Fruit fly (Drosophila melanogaster): ENCODE measurements around the gene CG13046.

The CG13046 gene

dm6 chr3L:16270802-16271332 is 17.4 kb downstream of the CG13046 start, which contains the start of the genes CG34248 and CG13067:
TSS of gene CG34248 (minus strand) at chr3L:16270902.
TSS of gene CG13067 (plus strand) at chr3L:16271282.
- no peak for TF ChIP-seq CG33017 (tag; optimal IDR thresholded peaks at IDR 0.05)
- no peak for TF ChIP-seq Mnt (GFP tag; optimal IDR thresholded peaks at IDR 0.05)
- TF ChIP-seq cic (GFP tag; optimal IDR thresholded peaks at IDR 0.05), result no peak
- no peak for TF ChIP-seq ovo (GFP tag; optimal IDR thresholded peaks at IDR 0.05)
- TF ChIP-seq bab1 (GFP tag; optimal IDR thresholded peaks at IDR 0.05), result no peak
- no peak for TF ChIP-seq CG14711 (tag; optimal IDR thresholded peaks at IDR 0.05)
- TF ChIP-seq Crg-1 (GFP tag; optimal IDR thresholded peaks at IDR 0.05), result no peak
- no peak for TF ChIP-seq kay (GFP tag; ENCODE audit: borderline replicate concordance)
- no peak for TF ChIP-seq CG1620 (GFP tag; optimal IDR thresholded peaks at IDR 0.05)
- TF ChIP-seq cnc (optimal IDR thresholded peaks at IDR 0.05), result no peak
- TF ChIP-seq toe (GFP tag; optimal IDR thresholded peaks at IDR 0.05), result no peak
- no peak for TF ChIP-seq CG7101 (tag; optimal IDR thresholded peaks at IDR 0.05)
- TF ChIP-seq tj (GFP tag; optimal IDR thresholded peaks at IDR 0.05), result no peak
- no peak for TF ChIP-seq pad (GFP tag; optimal IDR thresholded peaks at IDR 0.05)
- no peak for TF ChIP-seq CG11617 (GFP tag; optimal IDR thresholded peaks at IDR 0.05)
- TF ChIP-seq CG12768 (GFP tag; optimal IDR thresholded peaks at IDR 0.05), result no peak
- no peak for TF ChIP-seq CG5204 (GFP tag; optimal IDR thresholded peaks at IDR 0.05)
- TF ChIP-seq Hr96 (GFP tag; optimal IDR thresholded peaks at IDR 0.05), result no peak
- TF ChIP-seq CG7045 (GFP tag; optimal IDR thresholded peaks at IDR 0.05), result no peak
- no peak for TF ChIP-seq Clk (GFP tag; optimal IDR thresholded peaks at IDR 0.05)

dm6 chr3L:16269092-16269491 is 19.1 kb downstream of the CG13046 start, which contains the start of gene CG13068:
TSS of gene CG13068 (plus strand) at chr3L:16269392.
- TF ChIP-seq CG11617 (GFP tag; optimal IDR thresholded peaks at IDR 0.05) (no peak), Mnt (GFP tag; optimal IDR thresholded peaks at IDR 0.05) (no peak), CG7101 (tag; optimal IDR thresholded peaks at IDR 0.05) (no peak), pad (GFP tag; optimal IDR thresholded peaks at IDR 0.05) (no peak), kay (GFP tag; ENCODE audit: borderline replicate concordance) (no peak), cic (GFP tag; optimal IDR thresholded peaks at IDR 0.05) (no peak), tj (GFP tag; optimal IDR thresholded peaks at IDR 0.05) (no peak), CG1620 (GFP tag; optimal IDR thresholded peaks at IDR 0.05) (no peak), Crg-1 (GFP tag; optimal IDR thresholded peaks at IDR 0.05) (no peak), toe (GFP tag; optimal IDR thresholded peaks at IDR 0.05) (no peak), Clk (GFP tag; optimal IDR thresholded peaks at IDR 0.05) (no peak), CG14711 (tag; optimal IDR thresholded peaks at IDR 0.05) (no peak), CG33017 (tag; optimal IDR thresholded peaks at IDR 0.05) (no peak), bab1 (GFP tag; optimal IDR thresholded peaks at IDR 0.05) (no peak), Hr96 (GFP tag; optimal IDR thresholded peaks at IDR 0.05) (no peak)

dm6 chr3L:16268106-16268733 is 20.0 kb downstream of the CG13046 start, which contains the start of gene CG4950:
TSS of gene CG4950 (minus strand) at chr3L:16268156.
- TF ChIP-seq CG5204 (GFP tag; optimal IDR thresholded peaks at IDR 0.05), result no peak
- no peak for TF ChIP-seq cnc (optimal IDR thresholded peaks at IDR 0.05)
- TF ChIP-seq cic (GFP tag; optimal IDR thresholded peaks at IDR 0.05), result no peak
- TF ChIP-seq CG11617 (GFP tag; optimal IDR thresholded peaks at IDR 0.05), result no peak
- no peak for TF ChIP-seq Clk (GFP tag; optimal IDR thresholded peaks at IDR 0.05)
- no peak for TF ChIP-seq Mnt (GFP tag; optimal IDR thresholded peaks at IDR 0.05)

dm6 chr3L:16265000-16265399 is 23.2 kb downstream of the CG13046 start, which contains the start of the genes CG13051 and CG13069:
TSS of gene CG13051 (minus strand) at chr3L:16265100.
TSS of gene CG13069 (plus strand) at chr3L:16265385.
- TF ChIP-seq bab1 (GFP tag; optimal IDR thresholded peaks at IDR 0.05), result no peak
- TF ChIP-seq CG12768 (GFP tag; optimal IDR thresholded peaks at IDR 0.05), result no peak
- TF ChIP-seq cnc (optimal IDR thresholded peaks at IDR 0.05), result no peak
- no peak for TF ChIP-seq kay (GFP tag; ENCODE audit: borderline replicate concordance)

dm6 chr3L:16263043-16263442 is 25.2 kb downstream of the CG13046 start, which contains the start of gene CG13070:
TSS of gene CG13070 (plus strand) at chr3L:16263343.
- TF ChIP-seq Crg-1 (GFP tag; optimal IDR thresholded peaks at IDR 0.05) (no peak), Mnt (GFP tag; optimal IDR thresholded peaks at IDR 0.05) (no peak), CG11617 (GFP tag; optimal IDR thresholded peaks at IDR 0.05) (no peak), CG1620 (GFP tag; optimal IDR thresholded peaks at IDR 0.05) (no peak), bab1 (GFP tag; optimal IDR thresholded peaks at IDR 0.05) (no peak), ovo (GFP tag; optimal IDR thresholded peaks at IDR 0.05) (no peak), tj (GFP tag; optimal IDR thresholded peaks at IDR 0.05) (no peak), cic (GFP tag; optimal IDR thresholded peaks at IDR 0.05) (no peak), CG7101 (tag; optimal IDR thresholded peaks at IDR 0.05) (no peak), cnc (optimal IDR thresholded peaks at IDR 0.05) (no peak), CG14711 (tag; optimal IDR thresholded peaks at IDR 0.05) (no peak), Hr96 (GFP tag; optimal IDR thresholded peaks at IDR 0.05) (no peak), CG12768 (GFP tag; optimal IDR thresholded peaks at IDR 0.05) (no peak)

dm6 chr3L:16262440-16262839 is 25.8 kb downstream of the CG13046 start, which contains the start of gene CG13071:
TSS of gene CG13071 (plus strand) at chr3L:16262740.
- TF ChIP-seq cic (GFP tag; optimal IDR thresholded peaks at IDR 0.05) (no peak), Clk (GFP tag; optimal IDR thresholded peaks at IDR 0.05) (no peak), CG7045 (GFP tag; optimal IDR thresholded peaks at IDR 0.05) (no peak)

Data from whole organism, adult.